Fruit fly (Drosophila melanogaster): ENCODE measurements around the gene CG33322.

DNA sequence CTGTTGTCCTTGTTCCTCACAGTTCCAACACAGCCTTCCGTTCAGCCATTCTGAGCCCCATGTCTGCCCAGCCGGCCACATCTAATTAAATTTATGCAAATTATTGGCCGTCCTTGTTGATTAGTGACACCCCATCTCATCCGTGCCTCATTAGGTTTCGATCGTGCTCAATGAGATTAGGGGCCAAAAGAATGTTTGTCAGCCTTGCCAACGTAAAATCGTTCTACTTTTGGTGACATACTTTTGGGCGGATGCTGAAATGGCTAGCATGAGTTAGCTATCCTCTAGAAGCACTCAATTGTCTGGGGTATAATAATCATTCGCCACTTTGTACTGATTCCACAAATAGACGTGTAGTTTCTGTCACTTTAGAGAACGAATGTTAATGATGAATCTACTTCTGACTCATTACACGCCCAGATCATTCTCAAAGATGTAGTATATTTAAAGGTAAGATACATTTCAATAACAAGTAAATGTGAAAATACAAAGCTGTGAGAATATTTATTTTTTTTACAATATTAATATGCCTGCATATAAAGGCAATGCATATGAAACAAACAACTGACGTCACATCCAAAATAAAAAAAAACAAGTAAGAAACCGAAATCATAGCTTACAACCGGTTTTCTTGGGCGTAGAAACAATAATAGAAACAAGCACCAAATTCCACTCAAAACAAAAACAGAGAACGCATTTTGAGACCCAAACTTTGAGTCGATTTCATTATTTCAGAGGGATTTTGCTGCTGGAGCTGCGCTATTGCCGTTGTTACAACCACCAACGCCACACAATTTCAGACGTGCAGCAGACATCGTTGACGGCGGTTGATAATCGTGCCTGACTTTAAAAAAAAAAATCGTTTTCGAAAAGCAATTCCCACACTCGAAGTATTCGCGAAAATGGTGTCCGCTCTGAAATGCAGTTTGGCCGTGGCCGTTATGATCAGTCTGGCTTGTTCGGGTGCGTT is 42.6 kb upstream of the CG33322 start, which contains the start of gene bero:
- no peak for TF ChIP-seq toe (GFP tag; optimal IDR thresholded peaks at IDR 0.05)
- no peak for TF ChIP-seq CG5204 (GFP tag; optimal IDR thresholded peaks at IDR 0.05)
- TF ChIP-seq CG11617 (GFP tag; optimal IDR thresholded peaks at IDR 0.05): no peak
- no peak for TF ChIP-seq CG12768 (GFP tag; optimal IDR thresholded peaks at IDR 0.05)
- no peak for TF ChIP-seq CG1620 (GFP tag; optimal IDR thresholded peaks at IDR 0.05)
- TF ChIP-seq kay (GFP tag; ENCODE audit: borderline replicate concordance): peak; percentile 96
- TF ChIP-seq tj (GFP tag; optimal IDR thresholded peaks at IDR 0.05): no peak
